Worm (Caenorhabditis elegans) whole organism, young adult: ENCODE results near the gene W06A11.1.
"Not testable (repeated sequence)": the region's sequence is repeated elsewhere in the genome, so short reads cannot be mapped to it uniquely, and the experiment has no call there.

Source experiments
- B0261.1 ChIP-seq: sonication (generic microtip); optimal IDR thresholded peaks from 2 replicates; lab custom pipeline; 2016; ENCODE audit warnings: mild to moderate bottlenecking, missing genetic modification characterization, moderate library complexity, missing compliant biosample characterization
- F33H1.4 ChIP-seq: fragments of 200-800 bp; sonication (Bioruptor generic); IDR thresholded peaks from 2 replicates; pipeline ENCODE4 v1.3.6; 2022; ENCODE audit warnings: missing genetic modification reagents, missing genetic modification characterization, missing compliant biosample characterization
- K11D2.4 ChIP-seq: fragments of 200-800 bp; sonication (Bioruptor generic); IDR thresholded peaks from 2 replicates; pipeline ENCODE4 v1.3.6; 2022; ENCODE audit warnings: missing genetic modification reagents, missing genetic modification characterization, missing compliant biosample characterization
- T26A5.8 ChIP-seq: sonication (generic microtip); optimal IDR thresholded peaks from 2 replicates; lab custom pipeline; 2016; ENCODE audit warnings: missing genetic modification characterization, missing compliant biosample characterization
- Y53F4B.3 ChIP-seq: fragments of 200-800 bp; sonication (Bioruptor generic); IDR thresholded peaks from 2 replicates; pipeline ENCODE4 v1.3.6; 2022; ENCODE audit warnings: missing genetic modification reagents, missing genetic modification characterization, missing compliant biosample characterization
- Y67H2A.10 ChIP-seq: fragments of 200-800 bp; sonication (Bioruptor generic); conservative IDR thresholded peaks from 2 replicates; pipeline ENCODE4 v1.3.6; 2022; ENCODE audit warnings: missing genetic modification reagents, missing genetic modification characterization, missing compliant biosample characterization
- ama-1 ChIP-seq, 3 experiments: fragments of 150-350 bp in 1 of 3; sonication (generic microtip) in 2 of 3; optimal IDR thresholded peaks; 2 replicates each; lab custom pipeline; 2014 to 2018; ENCODE audit warnings: missing biosample characterization in 2 of 3, missing genetic modification characterization in 2 of 3, missing genetic modification reagents in 2 of 3
- aptf-3 ChIP-seq: fragments of 200-800 bp; sonication (Bioruptor generic); IDR thresholded peaks from 2 replicates; pipeline ENCODE4 v1.3.6; 2022; ENCODE audit warnings: missing genetic modification characterization, missing compliant biosample characterization
- athp-1 ChIP-seq: sonication (generic microtip); optimal IDR thresholded peaks from 2 replicates; lab custom pipeline; 2017; ENCODE audit warnings: mild to moderate bottlenecking, missing genetic modification characterization, missing compliant biosample characterization
- attf-5 ChIP-seq: fragments of 200-800 bp; sonication (Bioruptor generic); optimal IDR thresholded peaks from 2 replicates; lab custom pipeline; 2018; ENCODE audit warnings: mild to moderate bottlenecking, missing genetic modification characterization, missing compliant biosample characterization
- bed-1 ChIP-seq: fragments of 200-800 bp; sonication (Bioruptor generic); IDR thresholded peaks from 2 replicates; pipeline ENCODE4 v1.3.6; 2022; ENCODE audit warnings: missing genetic modification reagents, missing genetic modification characterization, missing compliant biosample characterization
- bed-2 ChIP-seq: fragments of 200-800 bp; sonication (Bioruptor generic); IDR thresholded peaks from 2 replicates; pipeline ENCODE4 v1.3.6; 2022; ENCODE audit warnings: missing genetic modification reagents, missing genetic modification characterization, missing compliant biosample characterization
- cebp-1 ChIP-seq, 2 experiments: fragments of 200-800 bp in 1 of 2; sonication (Bioruptor generic) in 1 of 2; sonication (generic microtip) in 1 of 2; IDR thresholded peaks in 1 of 2; optimal IDR thresholded peaks in 1 of 2; 2 replicates each; pipeline versions ENCODE4 v1.3.6 to Lab custom; 2017 to 2022; ENCODE audit warnings: missing compliant biosample characterization in 2 of 2, missing genetic modification characterization in 2 of 2, mild to moderate bottlenecking in 1 of 2, missing genetic modification reagents in 1 of 2, moderate library complexity in 1 of 2
- ceh-100 ChIP-seq: fragments of 200-800 bp; sonication (Bioruptor generic); IDR thresholded peaks from 2 replicates; pipeline ENCODE4 v1.3.6; 2022; ENCODE audit warnings: missing genetic modification reagents, missing genetic modification characterization, missing compliant biosample characterization
- ceh-58 ChIP-seq: fragments of 200-800 bp; sonication (Bioruptor generic); IDR thresholded peaks from 2 replicates; pipeline ENCODE4 v1.3.6; 2022; ENCODE audit warnings: missing genetic modification characterization, missing compliant biosample characterization
- chd-7 ChIP-seq: sonication (generic microtip); optimal IDR thresholded peaks from 2 replicates; lab custom pipeline; 2016; ENCODE audit warnings: mild to moderate bottlenecking, missing genetic modification characterization, moderate library complexity, missing compliant biosample characterization
- egl-18 ChIP-seq: fragments of 200-800 bp; sonication (Bioruptor generic); IDR thresholded peaks from 2 replicates; pipeline ENCODE4 v1.3.6; 2022; ENCODE audit warnings: missing genetic modification reagents, missing genetic modification characterization, missing compliant biosample characterization
- egrh-3 ChIP-seq: fragments of 200-800 bp; sonication (Bioruptor generic); IDR thresholded peaks from 2 replicates; pipeline ENCODE4 v1.3.6; 2022; ENCODE audit warnings: missing genetic modification reagents, missing genetic modification characterization, missing compliant biosample characterization
- ets-4 ChIP-seq: fragments of 200-800 bp; sonication (Bioruptor generic); optimal IDR thresholded peaks from 2 replicates; lab custom pipeline; 2018; ENCODE audit warnings: mild to moderate bottlenecking, missing genetic modification characterization, missing compliant biosample characterization
- hlh-26 ChIP-seq: fragments of 200-800 bp; sonication (Bioruptor generic); conservative IDR thresholded peaks from 2 replicates; pipeline ENCODE4 v1.3.6; 2022; ENCODE audit warnings: missing genetic modification reagents, missing genetic modification characterization, missing compliant biosample characterization
- hmg-1.2 ChIP-seq: fragments of 200-800 bp; sonication (Bioruptor generic); IDR thresholded peaks from 2 replicates; pipeline ENCODE4 v1.3.6; 2022; ENCODE audit warnings: missing genetic modification reagents, missing genetic modification characterization, missing compliant biosample characterization
- let-607 ChIP-seq, 2 experiments: fragments of 200-800 bp in 1 of 2; sonication (Bioruptor generic) in 1 of 2; sonication (generic microtip) in 1 of 2; optimal IDR thresholded peaks; 2 replicates each; lab custom pipeline; 2016 to 2018; ENCODE audit warnings: mild to moderate bottlenecking in 2 of 2, missing compliant biosample characterization in 2 of 2, missing genetic modification characterization in 2 of 2, moderate library complexity in 2 of 2, missing genotype in 1 of 2
- lin-26 ChIP-seq: fragments of 200-800 bp; sonication (Bioruptor generic); IDR thresholded peaks from 2 replicates; pipeline ENCODE4 v1.3.6; 2022; ENCODE audit warnings: missing genetic modification reagents, missing genetic modification characterization, missing compliant biosample characterization
- lin-35 ChIP-seq, 3 experiments: fragments of 150-350 bp in 2 of 3; sonication (generic microtip) in 1 of 3; optimal IDR thresholded peaks; 2 replicates each; lab custom pipeline; 2014 to 2018; ENCODE audit warnings: missing biosample characterization in 3 of 3, missing genetic modification characterization in 3 of 3, missing genetic modification reagents in 3 of 3
- lir-1 ChIP-seq: fragments of 200-800 bp; sonication (Bioruptor generic); conservative IDR thresholded peaks from 2 replicates; pipeline ENCODE4 v1.3.6; 2022; ENCODE audit warnings: missing genetic modification reagents, missing genetic modification characterization, missing compliant biosample characterization
- madf-10 ChIP-seq: sonication (generic microtip); optimal IDR thresholded peaks from 2 replicates; lab custom pipeline; 2016; ENCODE audit warnings: mild to moderate bottlenecking, missing genetic modification characterization, missing compliant biosample characterization
- mcd-1 ChIP-seq: fragments of 200-800 bp; sonication (Bioruptor generic); IDR thresholded peaks from 2 replicates; pipeline ENCODE4 v1.3.6; 2022; ENCODE audit warnings: missing genetic modification reagents, missing genetic modification characterization, missing compliant biosample characterization
- mel-28 ChIP-seq: sonication (generic microtip); optimal IDR thresholded peaks from 2 replicates; lab custom pipeline; 2016; ENCODE audit warnings: borderline replicate concordance, mild to moderate bottlenecking, missing genetic modification characterization, missing compliant biosample characterization
- nfya-1 ChIP-seq: sonication (generic microtip); optimal IDR thresholded peaks from 2 replicates; lab custom pipeline; 2017; ENCODE audit warnings: antibody characterized with exemption, missing compliant biosample characterization, missing genetic modification characterization, borderline replicate concordance; ENCODE audit not compliant: insufficient read depth
- nfyb-1 ChIP-seq: fragments of 200-800 bp; sonication (Bioruptor generic); IDR thresholded peaks from 2 replicates; pipeline ENCODE4 v1.3.6; 2022; ENCODE audit warnings: missing genetic modification reagents, missing genetic modification characterization, missing compliant biosample characterization
- nhr-80 ChIP-seq: sonication (generic microtip); optimal IDR thresholded peaks from 2 replicates; lab custom pipeline; 2016; ENCODE audit warnings: missing genetic modification characterization, missing compliant biosample characterization
- rpc-1 ChIP-seq, 2 experiments: fragments of 150-350 bp in 1 of 2; sonication (generic microtip) in 1 of 2; optimal IDR thresholded peaks; 2 replicates each; lab custom pipeline; 2014 to 2018; ENCODE audit warnings: missing biosample characterization in 1 of 2, missing genetic modification characterization in 1 of 2, missing genetic modification reagents in 1 of 2, missing genotype in 1 of 2
- sdz-38 ChIP-seq: sonication (generic microtip); optimal IDR thresholded peaks from 2 replicates; lab custom pipeline; 2016; ENCODE audit warnings: missing genotype, missing genetic modification characterization, missing compliant biosample characterization
- sptf-2 ChIP-seq: fragments of 200-800 bp; sonication (Bioruptor generic); optimal IDR thresholded peaks from 2 replicates; lab custom pipeline; 2018; ENCODE audit warnings: mild to moderate bottlenecking, missing genetic modification characterization, missing compliant biosample characterization
- tbp1 ChIP-seq: fragments of 200-800 bp; sonication (Bioruptor generic); optimal IDR thresholded peaks from 2 replicates; lab custom pipeline; 2018; ENCODE audit warnings: mild to moderate bottlenecking, missing genetic modification characterization, missing compliant biosample characterization
- tlf-1 ChIP-seq: fragments of 200-800 bp; sonication (Bioruptor generic); optimal IDR thresholded peaks from 2 replicates; lab custom pipeline; 2018; ENCODE audit warnings: mild to moderate bottlenecking, missing genetic modification characterization, missing compliant biosample characterization
- unc-130 ChIP-seq: sonication (generic microtip); optimal IDR thresholded peaks from 2 replicates; lab custom pipeline; 2016; ENCODE audit warnings: missing genetic modification reagents, missing genetic modification characterization, missing compliant biosample characterization
- xnd-1 ChIP-seq: sonication (generic microtip); optimal IDR thresholded peaks from 2 replicates; lab custom pipeline; 2016; ENCODE audit warnings: missing genotype, missing genetic modification reagents, missing genetic modification characterization, missing compliant biosample characterization

The W06A11.1 gene

DNA sequence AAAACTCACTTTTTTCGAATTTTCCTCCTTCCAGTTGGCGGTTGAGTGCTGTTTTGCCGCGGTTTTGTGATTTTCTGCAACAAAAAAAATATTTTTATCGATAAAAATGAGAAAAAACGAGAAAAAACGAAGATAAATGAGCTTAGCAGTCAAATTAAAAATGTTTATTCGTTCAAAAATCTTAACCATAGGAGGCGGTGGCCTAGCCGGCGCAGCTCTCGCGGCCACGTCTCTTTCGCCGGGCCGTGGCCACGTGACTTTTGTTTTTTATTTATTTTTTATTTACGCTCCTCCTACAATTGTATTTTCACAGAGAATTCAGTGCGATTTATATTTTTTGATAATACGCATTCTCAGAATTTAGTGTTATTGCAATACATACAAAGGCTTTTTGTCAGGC lies 17.7 kb upstream of the W06A11.1 start (continued):
- TF ChIP-seq F33H1.4 (peak; percentile 55; the same call in 1 of the 2 replicates), egrh-3 (GFP tag; lab: Robert Waterston, UW) (peak; percentile 54; the same call in 1 of the 2 replicates), cebp-1 (GFP tag; IDR thresholded peaks at IDR 0.05; lab: Robert Waterston, UW) (peak; percentile 69), cebp-1 (tag; optimal IDR thresholded peaks at IDR 0.05; lab: Kevin White, UChicago) (peak; percentile 20), K11D2.4 (peak; percentile 85), nhr-80 (tag; lab: Kevin White, UChicago) (peak; percentile 7), hmg-1.2 (GFP tag; lab: Robert Waterston, UW) (peak; percentile 97), attf-5 (GFP tag; lab: Kevin White, UChicago) (peak; percentile 32)

ce11 chrII:4051196-4051595 lies 16.2 kb upstream of the W06A11.1 start:
- TF ChIP-seq rpc-1 (optimal IDR thresholded peaks at IDR 0.05; lab: Kevin White, UChicago): not testable (repeated sequence)
- TF ChIP-seq rpc-1 (tag; optimal IDR thresholded peaks at IDR 0.05; lab: Kevin White, UChicago) (peak; percentile 55), B0261.1 (tag; lab: Kevin White, UChicago) (peak; percentile 50), tbp1 (GFP tag; lab: Kevin White, UChicago) (peak; percentile 75), lin-26 (peak; percentile 23; the same call in 1 of the 2 replicates)

DNA sequence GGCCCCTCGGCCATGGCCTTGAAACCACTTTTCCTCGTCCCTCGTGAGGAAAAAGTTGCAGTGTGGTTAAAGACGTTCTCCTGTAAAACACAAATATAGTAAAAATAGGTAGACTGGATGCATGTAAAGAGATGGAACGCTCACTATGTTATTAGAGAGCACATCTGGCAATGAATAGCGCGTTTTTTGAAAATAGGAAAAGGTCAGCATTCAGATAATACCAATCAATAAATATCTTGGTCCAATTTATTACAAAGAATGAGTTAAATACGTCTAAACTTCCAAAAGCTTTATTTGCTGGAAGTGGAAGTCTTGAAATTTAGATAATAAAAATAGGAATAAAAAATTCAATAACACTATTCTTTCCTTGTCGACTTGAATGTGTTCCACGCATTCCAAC lies 4.9 kb upstream of the W06A11.1 start, which contains the start of gene gadr-4:
Gene gadr-4, minus strand, starts transcription at position 101 of the 400 bp plus-strand sequence.
- TF ChIP-seq mcd-1 (GFP tag; lab: Robert Waterston, UW): no peak
- no peak for TF ChIP-seq lin-35 (GFP tag; optimal IDR thresholded peaks at IDR 0.05; lab: Kevin White, UChicago)
- TF ChIP-seq sptf-2 (GFP tag; lab: Kevin White, UChicago): no peak
- TF ChIP-seq ama-1 (optimal IDR thresholded peaks at IDR 0.05; lab: Kevin White, UChicago): no peak
- no peak for TF ChIP-seq ama-1 (GFP tag; optimal IDR thresholded peaks at IDR 0.05; lab: Kevin White, UChicago)
- TF ChIP-seq ets-4: no peak
- TF ChIP-seq ceh-100 (GFP tag; lab: Robert Waterston, UW): no peak
- no peak for TF ChIP-seq lir-1 (GFP tag; lab: Robert Waterston, UW)
- no peak for TF ChIP-seq chd-7
- TF ChIP-seq ceh-58 (GFP tag; lab: Robert Waterston, UW): no peak
- TF ChIP-seq nfyb-1 (GFP tag; lab: Robert Waterston, UW): no peak
- TF ChIP-seq Y53F4B.3 (GFP tag; lab: Robert Waterston, UW): no peak
- TF ChIP-seq mel-28 (tag; lab: Kevin White, UChicago): no peak
- TF ChIP-seq Y67H2A.10: no peak
- no peak for TF ChIP-seq hmg-1.2 (GFP tag; lab: Robert Waterston, UW)
- TF ChIP-seq nhr-80 (tag; lab: Kevin White, UChicago): no peak
- TF ChIP-seq tlf-1 (GFP tag; lab: Kevin White, UChicago): no peak
- no peak for TF ChIP-seq athp-1 (tag; lab: Kevin White, UChicago)
- TF ChIP-seq xnd-1 (tag; lab: Kevin White, UChicago): no peak
- no peak for TF ChIP-seq B0261.1 (tag; lab: Kevin White, UChicago)

- TF ChIP-seq bed-1 (GFP tag; lab: Robert Waterston, UW) (no peak), lin-26 (no peak), aptf-3 (GFP tag; lab: Robert Waterston, UW) (no peak)
These were observed 3.4 kb upstream of the W06A11.1 start, which contains the start of gene fbxb-118 for ce11 chrII:4063997-4064396. TSS of gene fbxb-118 (minus strand) at chrII:4064097.

DNA sequence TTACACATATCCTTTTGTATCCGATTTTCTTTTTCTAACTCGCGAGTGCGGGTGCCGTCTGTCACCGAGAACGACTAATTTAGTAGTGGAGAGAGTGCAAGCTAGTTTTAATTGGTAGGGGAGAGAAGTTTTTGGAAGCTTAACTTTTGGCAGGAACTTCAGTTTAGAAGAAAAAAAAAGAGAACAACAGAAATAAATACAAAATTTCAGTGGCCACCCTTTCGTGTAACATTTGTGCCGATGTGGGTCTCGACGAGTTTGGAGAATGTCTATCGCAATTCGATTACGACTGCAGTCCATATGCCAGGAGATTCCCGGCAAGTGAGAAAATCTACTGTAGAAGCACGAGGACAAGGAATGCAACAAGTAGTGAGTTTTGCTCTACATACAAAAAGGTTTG lies 783 bp downstream of the W06A11.1 start:
- no peak for TF ChIP-seq madf-10 (tag; lab: Kevin White, UChicago)
- TF ChIP-seq let-607 (tag; optimal IDR thresholded peaks at IDR 0.05; lab: Kevin White, UChicago): no peak
- TF ChIP-seq lir-1 (GFP tag; lab: Robert Waterston, UW): no peak
- TF ChIP-seq T26A5.8: no peak
- no peak for TF ChIP-seq nhr-80 (tag; lab: Kevin White, UChicago)
- no peak for TF ChIP-seq bed-2
- no peak for TF ChIP-seq hlh-26 (GFP tag; lab: Robert Waterston, UW)
- TF ChIP-seq lin-35 (GFP tag; optimal IDR thresholded peaks at IDR 0.05; lab: Kevin White, UChicago): no peak
- no peak for TF ChIP-seq nfya-1
- TF ChIP-seq egl-18 (GFP tag; lab: Robert Waterston, UW): no peak
- no peak for TF ChIP-seq unc-130 (GFP tag; lab: Kevin White, UChicago)
- TF ChIP-seq sdz-38 (tag; lab: Kevin White, UChicago): no peak
- no peak for TF ChIP-seq Y53F4B.3 (GFP tag; lab: Robert Waterston, UW)
- TF ChIP-seq chd-7: no peak
- no peak for TF ChIP-seq K11D2.4
